Fruit fly (Drosophila melanogaster) whole organism: ENCODE data around the gene Upf2.
A peak's percentile ranks its signal among the peaks of the same experiment; 100 is the strongest.

Source experiments
- CG8478 ChIP-seq: fragments of >200 bp; optimal IDR thresholded peaks from 2 replicates; lab custom pipeline; 2018; ENCODE audit warnings: inconsistent platforms
- Dll ChIP-seq: fragments of >200 bp; optimal IDR thresholded peaks from 2 replicates; lab custom pipeline; 2017
- EcR ChIP-seq, 2 experiments: fragments of >200 bp; optimal IDR thresholded peaks; 2 replicates each; lab custom pipeline; 2017; ENCODE audit warnings: missing biosample characterization in 2 of 2, missing genetic modification characterization in 2 of 2, missing genetic modification reagents in 2 of 2
- pan ChIP-seq: fragments of >200 bp; optimal IDR thresholded peaks from 2 replicates; lab custom pipeline; 2017
- psq ChIP-seq: fragments of >200 bp; optimal IDR thresholded peaks from 2 replicates; lab custom pipeline; 2017
- usp ChIP-seq: fragments of >200 bp; optimal IDR thresholded peaks from 2 replicates; lab custom pipeline; 2017; ENCODE audit warnings: missing biosample characterization, missing genetic modification characterization, mixed read lengths

Gene Upf2

dm6 chrX:8080174-8080573 lies 4.9 kb upstream of the Upf2 start:
- TF ChIP-seq psq = no peak
- TF ChIP-seq pan (lab: Kevin White, UChicago) = no peak
- TF ChIP-seq EcR (GFP tag; optimal IDR thresholded peaks at IDR 0.05; lab: Kevin White, UChicago) = no peak
- TF ChIP-seq CG8478 (lab: Kevin White, UChicago) = no peak
- no peak for TF ChIP-seq Dll (lab: Kevin White, UChicago)
- no peak for TF ChIP-seq usp (GFP tag; lab: Kevin White, UChicago)

DNA sequence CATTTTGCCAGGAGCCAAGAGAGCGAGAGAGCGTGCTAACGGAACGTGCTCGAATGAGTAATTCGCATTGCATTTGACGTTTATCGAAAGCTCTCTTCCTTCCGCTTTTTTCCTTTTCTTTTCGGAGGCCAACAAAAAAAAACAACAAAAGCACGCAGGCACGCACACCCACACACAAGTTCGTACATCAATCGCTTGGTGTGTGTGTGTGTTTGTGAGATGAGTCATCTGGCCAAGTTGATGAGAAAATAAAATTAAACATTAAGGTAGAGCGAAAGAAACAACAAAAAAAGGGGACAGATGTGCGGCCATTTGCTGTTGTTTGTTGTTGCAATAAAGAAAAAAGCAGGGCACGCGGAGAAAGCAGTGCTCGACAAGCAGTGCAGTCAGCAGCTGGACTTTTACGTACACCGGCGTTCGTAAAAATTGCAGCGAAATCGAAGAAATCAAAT lies 12.0 kb downstream of the Upf2 start:
- TF ChIP-seq EcR (GFP tag; optimal IDR thresholded peaks at IDR 0.05; lab: Kevin White, UChicago) = no peak
- no peak for TF ChIP-seq psq
- no peak for TF ChIP-seq pan (lab: Kevin White, UChicago)
- no peak for TF ChIP-seq CG8478 (lab: Kevin White, UChicago)
- TF ChIP-seq usp (GFP tag; lab: Kevin White, UChicago) = no peak
- no peak for TF ChIP-seq Dll (lab: Kevin White, UChicago)

dm6 chrX:8062180-8062480 lies 13.1 kb downstream of the Upf2 start:
- TF ChIP-seq pan (lab: Kevin White, UChicago) (no peak), Dll (lab: Kevin White, UChicago) (no peak), psq (no peak), EcR (GFP tag; optimal IDR thresholded peaks at IDR 0.05; lab: Kevin White, UChicago) (no peak), CG8478 (lab: Kevin White, UChicago) (no peak), usp (GFP tag; lab: Kevin White, UChicago) (no peak)

dm6 chrX:8061392-8062179 lies 13.7 kb downstream of the Upf2 start, which contains the start of gene mys:
Gene mys (plus strand): TSS chrX:8061645.
- TF ChIP-seq psq (no peak), EcR (GFP tag; optimal IDR thresholded peaks at IDR 0.05; lab: Kevin White, UChicago) (no peak), CG8478 (lab: Kevin White, UChicago) (no peak), Dll (lab: Kevin White, UChicago) (no peak), usp (GFP tag; lab: Kevin White, UChicago) (no peak), pan (lab: Kevin White, UChicago) (no peak)

dm6 chrX:8060921-8061270 lies 14.4 kb downstream of the Upf2 start:
- TF ChIP-seq CG8478 (lab: Kevin White, UChicago) = peak; percentile 98
- TF ChIP-seq pan (lab: Kevin White, UChicago) = no peak
- no peak for TF ChIP-seq psq
- peak; percentile 92 for TF ChIP-seq Dll (lab: Kevin White, UChicago)
- no peak for TF ChIP-seq usp (GFP tag; lab: Kevin White, UChicago)
- TF ChIP-seq EcR (GFP tag; optimal IDR thresholded peaks at IDR 0.05; lab: Kevin White, UChicago) = no peak

- TF ChIP-seq psq (no peak), CG8478 (lab: Kevin White, UChicago) (no peak)
Measured at dm6 chrX:8060148-8060920, 14.9 kb downstream of the Upf2 start.

- no peak for TF ChIP-seq EcR (GFP tag; optimal IDR thresholded peaks at IDR 0.05; lab: Kevin White, UChicago)
- no peak for TF ChIP-seq psq
- no peak for TF ChIP-seq pan (lab: Kevin White, UChicago)
- no peak for TF ChIP-seq usp (GFP tag; lab: Kevin White, UChicago)
- no peak for TF ChIP-seq Dll (lab: Kevin White, UChicago)
- no peak for TF ChIP-seq CG8478 (lab: Kevin White, UChicago)
Measured at dm6 chrX:8059629-8060028, 15.6 kb downstream of the Upf2 start.

dm6 chrX:8058446-8058900 lies 16.8 kb downstream of the Upf2 start:
- TF ChIP-seq usp (GFP tag; lab: Kevin White, UChicago) (no peak), Dll (lab: Kevin White, UChicago) (peak; percentile 59), CG8478 (lab: Kevin White, UChicago) (peak; percentile 55), pan (lab: Kevin White, UChicago) (no peak), psq (no peak), EcR (GFP tag; optimal IDR thresholded peaks at IDR 0.05; lab: Kevin White, UChicago) (no peak)

DNA sequence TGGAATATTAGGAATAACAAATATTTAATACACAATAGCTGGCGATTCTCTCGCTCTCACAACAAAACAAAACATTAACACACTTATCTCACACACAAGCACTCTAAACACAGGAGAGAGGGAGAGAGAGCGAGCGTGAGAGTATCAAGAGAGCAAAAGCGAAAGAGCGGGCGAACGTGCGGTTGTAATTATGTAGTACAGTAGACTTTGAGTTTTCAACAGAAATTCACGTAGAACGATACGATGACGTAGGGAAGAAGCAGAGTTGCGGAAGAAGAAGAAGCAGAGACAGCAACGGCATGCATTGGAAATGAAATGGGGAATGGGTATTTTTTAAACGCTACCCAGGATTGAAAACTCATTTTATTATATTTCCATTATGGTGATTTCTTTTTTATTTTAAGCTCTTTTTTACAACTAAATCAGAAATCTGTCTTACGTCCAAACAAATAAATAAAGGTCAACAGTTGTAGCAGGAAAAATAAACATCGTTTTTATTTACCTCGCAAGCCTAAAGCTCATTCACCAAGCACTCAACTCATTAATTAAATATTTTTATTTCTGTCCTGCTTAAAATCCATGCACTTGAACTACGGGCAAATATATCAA lies 17.3 kb downstream of the Upf2 start:
- TF ChIP-seq usp (GFP tag; lab: Kevin White, UChicago) = no peak
- TF ChIP-seq Dll (lab: Kevin White, UChicago) = peak; percentile 40

DNA sequence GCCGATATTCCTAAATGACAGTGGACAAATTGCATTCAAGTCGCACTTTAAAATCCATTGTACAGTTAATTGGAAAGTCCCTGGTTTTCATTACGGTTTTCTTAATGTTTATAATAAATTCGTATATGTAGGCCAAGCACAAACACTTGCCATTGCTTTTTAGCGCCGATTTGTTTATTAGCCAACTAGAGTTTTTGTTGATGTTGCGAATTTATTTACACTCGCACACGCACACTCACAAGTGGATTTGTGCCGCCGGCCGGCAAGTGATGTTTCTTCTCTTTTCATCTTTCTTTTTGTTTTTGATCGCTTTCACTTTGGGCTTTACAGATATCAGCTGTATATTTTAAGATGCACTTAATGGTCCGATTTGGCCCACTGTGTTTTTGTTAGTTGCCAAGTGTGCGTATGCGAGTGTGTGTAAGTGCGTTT lies 18.0 kb downstream of the Upf2 start:
- TF ChIP-seq pan (lab: Kevin White, UChicago) (no peak), usp (GFP tag; lab: Kevin White, UChicago) (no peak), psq (no peak), CG8478 (lab: Kevin White, UChicago) (no peak), EcR (GFP tag; optimal IDR thresholded peaks at IDR 0.05; lab: Kevin White, UChicago) (no peak), Dll (lab: Kevin White, UChicago) (no peak)

dm6 chrX:8056597-8057228 lies 18.6 kb downstream of the Upf2 start:
- peak; percentile 71 for TF ChIP-seq Dll (lab: Kevin White, UChicago)
- TF ChIP-seq EcR (GFP tag; optimal IDR thresholded peaks at IDR 0.05; lab: Kevin White, UChicago) = no peak
- no peak for TF ChIP-seq usp (GFP tag; lab: Kevin White, UChicago)
- TF ChIP-seq CG8478 (lab: Kevin White, UChicago) = peak; percentile 54
